Fruit fly (Drosophila melanogaster): ENCODE results near the gene CG17075.

The CG17075 gene

DNA sequence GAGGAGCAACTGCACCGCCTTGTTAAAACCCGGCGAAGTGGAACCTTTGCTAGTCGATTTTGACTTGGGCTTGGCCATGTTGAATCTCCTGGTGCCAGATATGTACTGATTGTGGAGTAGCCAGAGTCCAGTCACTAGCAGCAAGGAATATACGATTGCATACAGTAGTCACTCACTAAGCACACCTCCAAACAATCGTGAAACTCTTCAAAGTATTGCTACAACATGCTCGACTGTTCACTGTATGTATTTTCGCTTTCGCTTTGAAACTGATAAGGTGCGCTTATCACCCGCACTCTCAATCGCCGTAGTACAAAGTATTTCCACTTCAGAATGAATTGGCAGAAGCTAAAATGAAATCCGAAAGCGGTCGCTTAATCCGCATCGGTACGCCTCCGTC is 19.1 kb upstream of the CG17075 start (continued):
- TF ChIP-seq Dek (tag; optimal IDR thresholded peaks at IDR 0.05) (peak; percentile 63), NFAT (GFP tag; IDR thresholded peaks at IDR 0.05) (peak; percentile 80), dan (GFP tag; IDR thresholded peaks at IDR 0.05) (no peak), CG1024 (GFP tag; IDR thresholded peaks at IDR 0.05) (no peak), CG12155 (GFP tag; optimal IDR thresholded peaks at IDR 0.05) (peak; percentile 64), chinmo (GFP tag; IDR thresholded peaks at IDR 0.05; ENCODE audit: partially characterized antibody) (no peak; the same call in 3 of the 4 replicates), sima (GFP tag; optimal IDR thresholded peaks at IDR 0.05) (no peak), dimm (GFP tag; IDR thresholded peaks at IDR 0.05) (no peak), CG15696 (tag; optimal IDR thresholded peaks at IDR 0.05) (peak; percentile 15), CG8281 (tag; optimal IDR thresholded peaks at IDR 0.05) (no peak), CG3838 (GFP tag; optimal IDR thresholded peaks at IDR 0.05) (no peak), fd64A (GFP tag; optimal IDR thresholded peaks at IDR 0.05) (no peak), Drgx (GFP tag; IDR thresholded peaks at IDR 0.05) (peak; percentile 54), CG17328 (GFP tag; IDR thresholded peaks at IDR 0.05) (peak; percentile 61), CG9797 (GFP tag; optimal IDR thresholded peaks at IDR 0.05) (no peak), Sry-δ (GFP tag; optimal IDR thresholded peaks at IDR 0.05) (peak; percentile 31), CG12236 (GFP tag; optimal IDR thresholded peaks at IDR 0.05) (no peak), Oaz (GFP tag; IDR thresholded peaks at IDR 0.05) (no peak), CG7556 (GFP tag; optimal IDR thresholded peaks at IDR 0.05) (peak; percentile 30), CG31224 (GFP tag; IDR thresholded peaks at IDR 0.05) (0 out of 2 replicates have a peak, but pooled peaks have one; percentile 44), grau (tag; optimal IDR thresholded peaks at IDR 0.05) (peak; percentile 98), gro (GFP tag; optimal IDR thresholded peaks at IDR 0.05) (peak; percentile 78), aop (GFP tag; IDR thresholded peaks at IDR 0.05) (peak; percentile 66), CG7963 (GFP tag; IDR thresholded peaks at IDR 0.05; ENCODE audit: partially characterized antibody) (no peak), pnt (GFP tag; optimal IDR thresholded peaks at IDR 0.05) (peak; percentile 50), CG17802 (tag; optimal IDR thresholded peaks at IDR 0.05) (no peak), CG12744 (GFP tag; optimal IDR thresholded peaks at IDR 0.05) (peak; percentile 54), TFAM (GFP tag; optimal IDR thresholded peaks at IDR 0.05) (no peak), CG15073 (GFP tag; optimal IDR thresholded peaks at IDR 0.05) (no peak), Sox100B (GFP tag; optimal IDR thresholded peaks at IDR 0.05) (no peak), CG6689 (GFP tag; IDR thresholded peaks at IDR 0.05) (no peak), Oli (tag; optimal IDR thresholded peaks at IDR 0.05) (peak; percentile 36), Atf6 (GFP tag; IDR thresholded peaks at IDR 0.05) (peak; percentile 82), CG2889 (GFP tag; IDR thresholded peaks at IDR 0.05) (peak; percentile 23; the same call in 1 of the 3 replicates), sqz (GFP tag; optimal IDR thresholded peaks at IDR 0.05) (no peak), CG6854 (GFP tag; optimal IDR thresholded peaks at IDR 0.05) (peak; percentile 55), Awh (GFP tag; IDR thresholded peaks at IDR 0.05) (peak; percentile 53; the same call in 1 of the 2 replicates), salm (tag; optimal IDR thresholded peaks at IDR 0.05) (no peak), CG4730 (GFP tag; IDR thresholded peaks at IDR 0.05) (peak; percentile 59; the same call in 1 of the 2 replicates), B-H2 (GFP tag; optimal IDR thresholded peaks at IDR 0.05) (peak; percentile 87), gt (GFP tag; IDR thresholded peaks at IDR 0.05) (no peak), insv (GFP tag; optimal IDR thresholded peaks at IDR 0.05) (no peak), onecut (GFP tag; IDR thresholded peaks at IDR 0.05) (peak; percentile 70), Doc2 (GFP tag; IDR thresholded peaks at IDR 0.05) (no peak), CG32767 (GFP tag; IDR thresholded peaks at IDR 0.05) (no peak), sd (tag; optimal IDR thresholded peaks at IDR 0.05) (peak; percentile 35), CG7372 (GFP tag; IDR thresholded peaks at IDR 0.05) (0 out of 2 replicates have a peak, but pooled peaks have one; percentile 34), CG14014 (GFP tag; IDR thresholded peaks at IDR 0.05) (peak; percentile 80), tin (GFP tag; optimal IDR thresholded peaks at IDR 0.05) (peak; percentile 61), ssp (GFP tag; IDR thresholded peaks at IDR 0.05) (peak; percentile 36; the same call in 1 of the 2 replicates), Dbx (GFP tag; IDR thresholded peaks at IDR 0.05) (peak; percentile 88), Atf-2 (GFP tag; optimal IDR thresholded peaks at IDR 0.05) (peak; percentile 28)
